Worm (Caenorhabditis elegans) whole organism, L4 larva: Measurements from ENCODE around the gene nhr-8.

Experiments used
- F44E2.7 ChIP-seq: fragments of 200-800 bp; sonication (Bioruptor generic); IDR thresholded peaks from 2 replicates; pipeline ENCODE4 v2.1.2; 2022; ENCODE audit warnings: missing genetic modification characterization, missing compliant biosample characterization
- R02D3.7 ChIP-seq: fragments of 150-350 bp; sonication (generic microtip); optimal IDR thresholded peaks from 3 replicates; lab custom pipeline; 2014; ENCODE audit warnings: missing biosample characterization, missing genetic modification characterization
- T20F7.1 ChIP-seq: fragments of 200-800 bp; sonication (Bioruptor generic); optimal IDR thresholded peaks from 2 replicates; lab custom pipeline; 2018; ENCODE audit warnings: mild to moderate bottlenecking, missing genetic modification characterization, missing compliant biosample characterization
- ZK337.2 ChIP-seq: fragments of 200-800 bp; sonication (Bioruptor generic); IDR thresholded peaks from 2 replicates; pipeline ENCODE4 v1.3.6; 2022; ENCODE audit warnings: missing genetic modification reagents, missing genetic modification characterization, missing compliant biosample characterization
- aha-1 ChIP-seq: fragments of 150-350 bp; peaks from one replicate; lab custom pipeline; 2014; ENCODE audit warnings: missing biosample characterization, missing genetic modification characterization
- ama-1 ChIP-seq: fragments of 150-350 bp; optimal IDR thresholded peaks from 2 replicates; lab custom pipeline; 2014; ENCODE audit warnings: inconsistent platforms, mixed read lengths
- arid-1 ChIP-seq: fragments of 200-800 bp; sonication (Bioruptor generic); conservative IDR thresholded peaks from 2 replicates; pipeline ENCODE4 v1.3.6; 2022; ENCODE audit warnings: missing genetic modification reagents, missing genetic modification characterization, missing compliant biosample characterization
- ceh-20 ChIP-seq: fragments of 200-800 bp; sonication (Bioruptor generic); IDR thresholded peaks from 2 replicates; pipeline ENCODE4 v1.3.6; 2022; ENCODE audit warnings: missing genetic modification reagents, missing genetic modification characterization, missing compliant biosample characterization
- ceh-28 ChIP-seq: fragments of 150-350 bp; optimal IDR thresholded peaks from 2 replicates; lab custom pipeline; 2014; ENCODE audit warnings: missing biosample characterization, missing genetic modification reagents, missing genetic modification characterization
- ceh-82 ChIP-seq: sonication (generic microtip); optimal IDR thresholded peaks from 2 replicates; lab custom pipeline; 2017; ENCODE audit warnings: missing biosample characterization, missing genetic modification characterization
- ces-1 ChIP-seq: fragments of 150-350 bp; sonication (generic microtip); optimal IDR thresholded peaks from 4 replicates; lab custom pipeline; 2014; ENCODE audit warnings: missing biosample characterization, missing genetic modification reagents, missing genetic modification characterization
- cey-2 ChIP-seq: sonication (generic microtip); optimal IDR thresholded peaks from 3 replicates; lab custom pipeline; 2017; ENCODE audit warnings: missing genetic modification characterization, mild to moderate bottlenecking, missing compliant biosample characterization, antibody characterized with exemption, borderline replicate concordance; ENCODE audit not compliant: insufficient read depth
- ctbp-1 ChIP-seq: fragments of 200-800 bp; sonication (Bioruptor generic); IDR thresholded peaks from 2 replicates; pipeline ENCODE4 v1.3.6; 2022; ENCODE audit warnings: missing genetic modification reagents, missing genetic modification characterization, missing compliant biosample characterization
- daf-16 ChIP-seq, 3 experiments: sonication (generic microtip); optimal IDR thresholded peaks; 2 replicates each; lab custom pipeline; 2016 to 2017; ENCODE audit warnings: missing genetic modification characterization in 3 of 3, missing genetic modification reagents in 3 of 3, mild to moderate bottlenecking in 2 of 3, missing compliant biosample characterization in 2 of 3, missing biosample characterization in 1 of 3, moderate library complexity in 1 of 3
- dmd-6 ChIP-seq: fragments of 200-800 bp; sonication (Bioruptor generic); IDR thresholded peaks from 2 replicates; pipeline ENCODE4 v1.3.6; 2022; ENCODE audit warnings: missing genetic modification reagents, missing genetic modification characterization, missing compliant biosample characterization
- dpl-1 ChIP-seq: fragments of 150-350 bp; optimal IDR thresholded peaks from 2 replicates; lab custom pipeline; 2014; ENCODE audit warnings: missing biosample characterization, missing genetic modification reagents, missing genetic modification characterization
- dve-1 ChIP-seq: sonication (generic microtip); optimal IDR thresholded peaks from 2 replicates; lab custom pipeline; 2017; ENCODE audit warnings: antibody characterized with exemption, mild to moderate bottlenecking, missing genetic modification characterization, missing compliant biosample characterization; ENCODE audit not compliant: insufficient read depth
- egl-27 ChIP-seq: sonication (generic microtip); optimal IDR thresholded peaks from 3 replicates; lab custom pipeline; 2017; ENCODE audit warnings: missing biosample characterization, missing genetic modification reagents, missing genetic modification characterization
- egl-43 ChIP-seq: fragments of 200-800 bp; sonication (Bioruptor generic); IDR thresholded peaks from 2 replicates; pipeline ENCODE4 v1.3.6; 2022; ENCODE audit warnings: missing genetic modification reagents, missing genetic modification characterization, missing compliant biosample characterization
- fkh-10 ChIP-seq: fragments of 150-350 bp; optimal IDR thresholded peaks from 2 replicates; lab custom pipeline; 2014; ENCODE audit warnings: missing biosample characterization, missing genetic modification reagents, missing genetic modification characterization
- gei-8 ChIP-seq: fragments of 200-800 bp; sonication (Bioruptor generic); optimal IDR thresholded peaks from 2 replicates; lab custom pipeline; 2018; ENCODE audit warnings: mild to moderate bottlenecking, missing genetic modification characterization, missing compliant biosample characterization
- hif-1 ChIP-seq, 2 experiments: sonication (generic microtip); optimal IDR thresholded peaks; 2 replicates each; lab custom pipeline; 2016 to 2017; ENCODE audit warnings: missing compliant biosample characterization in 2 of 2, missing genetic modification characterization in 2 of 2, missing genetic modification reagents in 2 of 2, missing genotype in 2 of 2, mild to moderate bottlenecking in 1 of 2
- hmg-1.1 ChIP-seq: fragments of 200-800 bp; sonication (Bioruptor generic); IDR thresholded peaks from 2 replicates; pipeline ENCODE4 v1.3.6; 2022; ENCODE audit warnings: missing genetic modification reagents, missing genetic modification characterization, missing compliant biosample characterization
- lim-7 ChIP-seq: fragments of 200-800 bp; sonication (Bioruptor generic); IDR thresholded peaks from 2 replicates; pipeline ENCODE4 v1.3.6; 2022; ENCODE audit warnings: missing genetic modification characterization, missing compliant biosample characterization
- lin-13 ChIP-seq: fragments of 150-350 bp; optimal IDR thresholded peaks from 2 replicates; lab custom pipeline; 2014; ENCODE audit warnings: missing biosample characterization, missing genetic modification reagents, missing genetic modification characterization
- madf-5 ChIP-seq, 2 experiments: fragments of 200-800 bp; sonication (Bioruptor generic); IDR thresholded peaks; 2 replicates each; pipeline ENCODE4 v1.3.6; 2022; ENCODE audit warnings: missing compliant biosample characterization in 2 of 2, missing genetic modification characterization in 2 of 2
- nhr-10 ChIP-seq: fragments of 150-350 bp; optimal IDR thresholded peaks from 2 replicates; lab custom pipeline; 2014; ENCODE audit warnings: missing biosample characterization, missing genetic modification characterization
- nhr-111 ChIP-seq: fragments of 200-800 bp; sonication (Bioruptor generic); optimal IDR thresholded peaks from 2 replicates; lab custom pipeline; 2018; ENCODE audit warnings: mild to moderate bottlenecking, missing genetic modification characterization, missing compliant biosample characterization
- nhr-25 ChIP-seq: sonication (generic microtip); optimal IDR thresholded peaks from 2 replicates; lab custom pipeline; 2017; ENCODE audit warnings: missing genetic modification characterization, mild to moderate bottlenecking, missing compliant biosample characterization, antibody characterized with exemption, moderate library complexity, borderline replicate concordance; ENCODE audit not compliant: insufficient read depth
- nhr-28 ChIP-seq: fragments of 150-350 bp; optimal IDR thresholded peaks from 2 replicates; lab custom pipeline; 2014; ENCODE audit warnings: missing biosample characterization, missing genetic modification characterization
- nhr-42 ChIP-seq: fragments of 200-800 bp; sonication (Bioruptor generic); IDR thresholded peaks from 2 replicates; pipeline ENCODE4 v1.3.6; 2022; ENCODE audit warnings: missing genetic modification characterization, missing compliant biosample characterization
- nhr-76 ChIP-seq: fragments of 150-350 bp; optimal IDR thresholded peaks from 2 replicates; lab custom pipeline; 2014; ENCODE audit warnings: missing biosample characterization, missing genetic modification characterization
- nhr-77 ChIP-seq: fragments of 150-350 bp; optimal IDR thresholded peaks from 2 replicates; lab custom pipeline; 2014; ENCODE audit warnings: missing biosample characterization, missing genetic modification characterization
- pqm-1 ChIP-seq: sonication (generic microtip); optimal IDR thresholded peaks from 2 replicates; lab custom pipeline; 2017; ENCODE audit warnings: missing biosample characterization, missing genetic modification characterization
- rbr-2 ChIP-seq: sonication (generic microtip); optimal IDR thresholded peaks from 2 replicates; lab custom pipeline; 2016; ENCODE audit warnings: missing genotype, missing genetic modification characterization, missing compliant biosample characterization
- snpc-1.2 ChIP-seq: fragments of 200-800 bp; sonication (Bioruptor generic); IDR thresholded peaks from 2 replicates; pipeline ENCODE4 v1.3.6; 2022; ENCODE audit warnings: missing genetic modification reagents, missing genetic modification characterization, missing compliant biosample characterization
- snpc-4 ChIP-seq: fragments of 150-350 bp; optimal IDR thresholded peaks from 2 replicates; lab custom pipeline; 2014; ENCODE audit warnings: missing biosample characterization, missing genetic modification characterization
- tag-97 ChIP-seq: fragments of 200-800 bp; sonication (Bioruptor generic); IDR thresholded peaks from 2 replicates; pipeline ENCODE4 v1.3.6; 2022; ENCODE audit warnings: missing genetic modification characterization, missing compliant biosample characterization
- tra-1 ChIP-seq: fragments of 200-800 bp; sonication (Bioruptor generic); IDR thresholded peaks from 2 replicates; pipeline ENCODE4 v1.3.6; 2022; ENCODE audit warnings: missing genetic modification reagents, missing genetic modification characterization, missing compliant biosample characterization
- unc-130 ChIP-seq: sonication (generic microtip); optimal IDR thresholded peaks from 2 replicates; lab custom pipeline; 2016; ENCODE audit warnings: missing genetic modification reagents, missing genetic modification characterization, missing compliant biosample characterization
- unc-62 ChIP-seq, 3 experiments: fragments of 150-350 bp in 1 of 3; sonication (generic microtip); optimal IDR thresholded peaks in 2 of 3; peaks in 1 of 3; 1 replicate in 1 of 3; 2 replicates in 2 of 3; lab custom pipeline; 2014 to 2017; ENCODE audit warnings: missing biosample characterization in 3 of 3, missing genetic modification characterization in 3 of 3, missing genetic modification reagents in 3 of 3, missing genotype in 1 of 3
- zfp-3 ChIP-seq: fragments of 200-800 bp; sonication (Bioruptor generic); conservative IDR thresholded peaks from 2 replicates; pipeline ENCODE4 v1.3.6; 2022; ENCODE audit warnings: missing genetic modification reagents, missing genetic modification characterization, missing compliant biosample characterization
- ztf-11 ChIP-seq: fragments of 150-350 bp; optimal IDR thresholded peaks from 2 replicates; lab custom pipeline; 2014; ENCODE audit warnings: missing biosample characterization, missing genetic modification characterization

The nhr-8 gene

DNA sequence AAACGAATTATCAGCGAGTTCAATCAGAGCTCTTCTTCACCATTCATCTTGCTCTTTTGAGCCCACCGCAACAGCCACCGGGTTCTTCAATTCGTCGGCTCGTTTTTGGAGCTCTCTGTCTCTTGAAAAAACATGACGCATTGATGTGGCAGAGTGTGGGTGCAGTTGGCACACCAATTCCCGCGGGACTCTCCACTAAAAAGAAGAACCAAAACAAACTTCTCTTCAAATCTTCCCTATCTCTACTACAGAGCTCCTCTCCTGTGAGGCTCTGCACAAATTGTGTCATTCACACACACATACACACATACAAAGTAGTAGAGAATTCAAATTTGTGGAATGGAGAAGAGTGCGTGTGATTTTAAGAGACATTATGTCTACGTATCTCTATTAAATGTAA is 47.8 kb upstream of the nhr-8 start:
- no peak for TF ChIP-seq snpc-4
- TF ChIP-seq tra-1, result 0 out of 2 replicates have a peak, but pooled peaks have one; percentile 27
- peak; percentile 97 for TF ChIP-seq aha-1 (tag; lab: Kevin White, UChicago)
- peak; percentile 36 for TF ChIP-seq rbr-2 (tag; lab: Kevin White, UChicago)
- TF ChIP-seq madf-5 (GFP tag; IDR thresholded peaks at IDR 0.05; lab: Robert Waterston, UW), result no peak
- peak in 1 of 2 experiments; percentile 82 for TF ChIP-seq unc-62 (GFP tag; optimal IDR thresholded peaks at IDR 0.05 in 1 of 2; lab: Kevin White, UChicago)
- no peak for TF ChIP-seq unc-62 (tag; optimal IDR thresholded peaks at IDR 0.05; lab: Kevin White, UChicago)
- peak; percentile 53 for TF ChIP-seq hmg-1.1 (GFP tag; lab: Robert Waterston, UW)
- no peak for TF ChIP-seq nhr-42
- TF ChIP-seq ctbp-1, result 0 out of 2 replicates have a peak, but pooled peaks have one; percentile 31
- TF ChIP-seq ceh-20 (GFP tag; lab: Robert Waterston, UW), result peak; percentile 38; the same call in 1 of the 2 replicates

DNA sequence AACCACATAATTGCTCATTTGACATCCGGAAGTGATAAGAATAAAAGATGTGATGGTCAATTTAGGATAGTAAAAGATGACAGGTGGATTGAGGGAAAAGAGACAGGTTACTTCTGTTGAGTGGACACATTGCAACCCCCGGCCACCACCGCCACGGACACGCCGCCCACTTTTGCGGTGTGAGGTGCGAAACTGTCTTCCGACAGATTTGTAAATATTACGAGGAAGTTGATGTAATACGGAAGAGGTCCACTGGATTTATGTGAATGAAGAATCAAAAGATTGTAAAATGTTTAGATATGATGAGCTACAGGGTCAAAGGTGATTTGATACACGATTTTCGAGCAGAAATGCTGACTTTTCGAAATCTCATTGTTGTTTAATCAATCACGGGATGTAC is 37.9 kb upstream of the nhr-8 start, which contains the start of gene C08G9.2:
TSS of gene C08G9.2 (minus strand) at position 101 of the 400 bp plus-strand sequence.
- no peak for TF ChIP-seq F44E2.7 (GFP tag; lab: Robert Waterston, UW)
- TF ChIP-seq lim-7 (GFP tag; lab: Robert Waterston, UW), result no peak
- TF ChIP-seq aha-1 (tag; lab: Kevin White, UChicago), result peak; percentile 40
- TF ChIP-seq nhr-111 (GFP tag; lab: Kevin White, UChicago), result no peak
- TF ChIP-seq T20F7.1 (GFP tag; lab: Kevin White, UChicago), result no peak
- TF ChIP-seq nhr-10 (tag; lab: Kevin White, UChicago), result no peak
- no peak for TF ChIP-seq dpl-1
- TF ChIP-seq zfp-3 (GFP tag; lab: Robert Waterston, UW), result no peak
- TF ChIP-seq, all 104 proteins: peak for 1

DNA sequence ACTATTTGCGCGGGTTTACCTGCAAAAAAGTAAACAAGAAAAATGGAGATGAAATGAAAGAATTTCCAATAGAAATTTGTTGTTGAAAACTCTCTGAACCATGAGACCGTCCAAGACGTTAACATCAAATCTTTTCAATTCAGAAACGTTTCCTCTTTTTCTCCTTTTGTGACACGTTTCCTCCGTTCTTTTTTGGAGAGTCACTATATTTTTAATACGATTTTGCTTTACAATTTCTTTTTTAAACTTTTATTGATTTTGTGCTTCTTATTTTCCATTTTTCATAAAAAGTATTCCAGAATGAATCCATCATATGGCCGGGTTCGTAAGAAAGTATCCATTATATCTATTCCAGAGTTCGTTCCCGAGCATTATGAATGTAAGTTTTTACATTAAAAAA is 35.9 kb upstream of the nhr-8 start, which contains the start of gene itr-1:
TSS of gene itr-1 (plus strand) at position 301 of the 400 bp plus-strand sequence.
- TF ChIP-seq ama-1 (lab: Kevin White, UChicago) (no peak), nhr-25 (tag; lab: Kevin White, UChicago) (no peak), nhr-76 (tag; lab: Kevin White, UChicago) (no peak), fkh-10 (GFP tag; lab: Kevin White, UChicago) (no peak), ztf-11 (tag; lab: Kevin White, UChicago) (no peak), lin-13 (GFP tag; lab: Kevin White, UChicago) (no peak), hif-1 (tag; optimal IDR thresholded peaks at IDR 0.05; lab: Kevin White, UChicago) (no peak), aha-1 (tag; lab: Kevin White, UChicago) (no peak), arid-1 (no peak), nhr-77 (tag; lab: Kevin White, UChicago) (no peak), ces-1 (GFP tag; lab: Kevin White, UChicago) (no peak), T20F7.1 (GFP tag; lab: Kevin White, UChicago) (no peak), cey-2 (tag; lab: Kevin White, UChicago) (no peak), tag-97 (GFP tag; lab: Robert Waterston, UW) (no peak), ceh-82 (tag; lab: Kevin White, UChicago) (no peak), egl-43 (no peak), nhr-28 (tag; lab: Kevin White, UChicago) (no peak), R02D3.7 (tag; lab: Kevin White, UChicago) (no peak)
- TF ChIP-seq, all 104 proteins: peak for 0

DNA sequence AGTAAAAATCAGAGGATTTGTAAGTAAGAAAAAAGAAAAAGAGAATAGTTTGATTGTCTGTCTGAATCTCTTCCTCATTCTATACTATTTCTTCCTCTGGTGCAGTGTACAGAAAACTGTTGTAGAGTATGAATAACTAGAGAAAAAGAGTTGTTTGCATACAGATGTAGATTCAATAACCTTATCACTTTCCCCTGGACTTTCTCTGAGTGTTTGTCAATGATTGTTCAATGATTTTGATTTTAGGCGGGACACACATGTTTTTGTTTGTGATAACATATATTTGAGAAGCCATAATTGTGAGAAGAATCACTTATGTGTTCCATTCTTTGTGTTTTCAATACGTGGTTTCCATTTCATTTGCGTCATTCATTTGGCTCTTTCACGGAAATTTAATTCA is 31.7 kb upstream of the nhr-8 start:
- TF ChIP-seq egl-43 (no peak), unc-130 (GFP tag; lab: Kevin White, UChicago) (no peak), ZK337.2 (no peak), egl-27 (tag; lab: Kevin White, UChicago) (no peak), zfp-3 (GFP tag; lab: Robert Waterston, UW) (no peak), ctbp-1 (no peak), ceh-20 (GFP tag; lab: Robert Waterston, UW) (no peak), lim-7 (GFP tag; lab: Robert Waterston, UW) (no peak), daf-16 (GFP tag; optimal IDR thresholded peaks at IDR 0.05; lab: Kevin White, UChicago) (no peak), daf-16 (tag; optimal IDR thresholded peaks at IDR 0.05; lab: Kevin White, UChicago) (peak; percentile 91), gei-8 (GFP tag; lab: Kevin White, UChicago) (no peak), dmd-6 (GFP tag; lab: Robert Waterston, UW) (peak; percentile 28; the same call in 1 of the 2 replicates), snpc-1.2 (GFP tag; lab: Robert Waterston, UW) (no peak), ceh-28 (tag; lab: Kevin White, UChicago) (no peak), dve-1 (peak; percentile 60), pqm-1 (tag; lab: Kevin White, UChicago) (peak; percentile 85), cey-2 (tag; lab: Kevin White, UChicago) (no peak), rbr-2 (tag; lab: Kevin White, UChicago) (no peak), fkh-10 (GFP tag; lab: Kevin White, UChicago) (no peak), lin-13 (GFP tag; lab: Kevin White, UChicago) (no peak)
